Worm (Caenorhabditis elegans) whole organism, early embryonic: ENCODE measurements around the gene F58E6.11.

Source experiments
- ama-1 ChIP-seq: fragments of 150-350 bp; optimal IDR thresholded peaks from 2 replicates; lab custom pipeline; 2014
- tra-4 ChIP-seq: sonication (generic microtip); optimal IDR thresholded peaks from 2 replicates; lab custom pipeline; 2017; ENCODE audit warnings: missing genetic modification characterization, missing compliant biosample characterization

DNA sequence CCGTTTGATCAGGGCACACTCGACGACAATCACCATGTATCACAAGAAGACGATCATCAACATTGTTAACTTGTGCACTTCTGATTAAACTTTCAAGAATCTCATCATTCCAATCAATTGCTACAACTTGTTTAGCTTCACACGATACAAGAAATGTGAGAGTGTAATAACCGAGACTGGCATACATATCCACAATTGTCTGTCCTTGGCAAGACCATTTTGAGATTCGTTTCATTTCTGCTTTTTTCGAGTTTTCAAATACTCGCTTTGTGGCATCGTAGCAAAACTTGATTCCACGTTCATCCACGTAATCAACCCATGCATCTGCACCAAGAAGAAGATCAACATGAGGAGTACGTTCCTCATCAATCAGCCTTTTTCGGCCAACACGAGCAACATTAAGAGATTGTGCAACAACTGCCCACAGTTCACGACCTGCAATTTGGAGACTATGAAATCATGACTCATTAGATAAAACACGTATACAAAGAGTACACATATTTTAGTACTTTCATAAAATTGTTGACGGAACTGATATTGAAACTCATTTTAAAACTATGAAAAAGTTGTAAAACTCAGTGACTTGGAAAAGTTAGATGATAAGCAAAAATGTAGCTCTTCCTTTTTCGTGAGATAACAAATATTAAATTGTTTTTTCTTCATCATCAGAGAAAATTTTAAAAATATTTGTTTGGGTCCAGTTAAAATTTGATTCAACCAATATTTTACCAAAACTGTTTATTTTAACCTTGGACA, 45.2 kb downstream of the F58E6.11 start:
- TF ChIP-seq tra-4 (tag; lab: Kevin White, UChicago): no peak
- no peak for TF ChIP-seq ama-1 (lab: Kevin White, UChicago)
